Worm (Caenorhabditis elegans) whole organism, L1 larva: ENCODE data around the gene F49C12.3.
A peak's percentile ranks its signal among the peaks of the same experiment; 100 is the strongest.

ENCODE experiments used
- C16A3.4 ChIP-seq: fragments of 150-350 bp; optimal IDR thresholded peaks from 2 replicates; lab custom pipeline; 2014; ENCODE audit warnings: missing biosample characterization, missing genetic modification characterization
- C34B4.2 ChIP-seq: sonication (generic microtip); optimal IDR thresholded peaks from 2 replicates; lab custom pipeline; 2017; ENCODE audit warnings: mild to moderate bottlenecking, missing genetic modification characterization, missing compliant biosample characterization
- F16B12.6 ChIP-seq: fragments of 150-350 bp; optimal IDR thresholded peaks from 2 replicates; lab custom pipeline; 2014; ENCODE audit warnings: missing biosample characterization, missing genetic modification characterization
- alr-1 ChIP-seq: fragments of 200-800 bp; sonication (Bioruptor generic); optimal IDR thresholded peaks from 2 replicates; lab custom pipeline; 2018; ENCODE audit warnings: borderline replicate concordance, mild to moderate bottlenecking, missing genetic modification characterization, missing compliant biosample characterization
- aly-2 ChIP-seq: fragments of 150-350 bp; optimal IDR thresholded peaks from 2 replicates; lab custom pipeline; 2014; ENCODE audit warnings: missing biosample characterization, missing genetic modification characterization
- blmp-1 ChIP-seq: fragments of 150-350 bp; optimal IDR thresholded peaks from 2 replicates; lab custom pipeline; 2014; ENCODE audit warnings: missing biosample characterization, missing genetic modification characterization
- ceh-8 ChIP-seq: fragments of 200-800 bp; sonication (Bioruptor generic); optimal IDR thresholded peaks from 2 replicates; lab custom pipeline; 2018; ENCODE audit warnings: mild to moderate bottlenecking, missing genetic modification characterization, moderate library complexity, missing compliant biosample characterization
- ceh-82 ChIP-seq, 3 experiments: fragments of 150-350 bp in 1 of 3; sonication (generic microtip) in 2 of 3; optimal IDR thresholded peaks; 2 replicates each; lab custom pipeline; 2014 to 2017; ENCODE audit warnings: missing biosample characterization in 3 of 3, missing genetic modification characterization in 3 of 3
- ceh-88 ChIP-seq: fragments of 200-800 bp; sonication (Bioruptor generic); IDR thresholded peaks from 2 replicates; pipeline ENCODE4 v1.3.6; 2022; ENCODE audit warnings: missing genetic modification characterization, missing compliant biosample characterization
- ceh-90 ChIP-seq: sonication (generic microtip); optimal IDR thresholded peaks from 2 replicates; lab custom pipeline; 2016; ENCODE audit warnings: missing genetic modification characterization, missing compliant biosample characterization
- dpl-1 ChIP-seq, 3 experiments: fragments of 150-350 bp in 2 of 3; sonication (generic microtip) in 1 of 3; optimal IDR thresholded peaks; 2 replicates each; lab custom pipeline; 2014 to 2017; ENCODE audit warnings: missing biosample characterization in 3 of 3, missing genetic modification characterization in 3 of 3, missing genetic modification reagents in 3 of 3
- dsc-1 ChIP-seq: sonication (generic microtip); optimal IDR thresholded peaks from 2 replicates; lab custom pipeline; 2016; ENCODE audit warnings: mild to moderate bottlenecking, missing genetic modification characterization, missing compliant biosample characterization
- efl-1 ChIP-seq, 4 experiments: fragments of 150-350 bp; optimal IDR thresholded peaks in 3 of 4; peaks in 1 of 4; 1 replicate in 1 of 4; 2 replicates in 3 of 4; lab custom pipeline; 2014; ENCODE audit warnings: missing biosample characterization in 2 of 4, missing genetic modification characterization in 2 of 4, missing genetic modification reagents in 2 of 4
- efl-3 ChIP-seq: fragments of 200-800 bp; sonication (Bioruptor generic); optimal IDR thresholded peaks from 2 replicates; lab custom pipeline; 2018; ENCODE audit warnings: mild to moderate bottlenecking, missing genetic modification characterization, missing compliant biosample characterization
- elt-3 ChIP-seq, 6 experiments: fragments of 150-350 bp in 1 of 6; sonication (generic microtip); optimal IDR thresholded peaks; 2 replicates each; lab custom pipeline; 2017 to 2018; ENCODE audit warnings: missing biosample characterization in 6 of 6, missing genetic modification characterization in 6 of 6, inconsistent platforms in 1 of 6
- ets-5 ChIP-seq: fragments of 200-800 bp; sonication (Bioruptor generic); IDR thresholded peaks from 2 replicates; pipeline ENCODE4 v1.3.6; 2022; ENCODE audit warnings: missing genetic modification characterization, missing compliant biosample characterization
- fkh-8 ChIP-seq: sonication (generic microtip); optimal IDR thresholded peaks from 2 replicates; lab custom pipeline; 2016; ENCODE audit warnings: mild to moderate bottlenecking, missing genetic modification characterization, missing compliant biosample characterization
- fos-1 ChIP-seq: fragments of 150-350 bp; optimal IDR thresholded peaks from 2 replicates; lab custom pipeline; 2014; ENCODE audit warnings: missing biosample characterization, missing genetic modification characterization
- grh-1 ChIP-seq: fragments of 200-800 bp; sonication (Bioruptor generic); IDR thresholded peaks from 2 replicates; pipeline ENCODE4 v1.3.6; 2022; ENCODE audit warnings: missing genetic modification reagents, missing genetic modification characterization, missing compliant biosample characterization
- hlh-4 ChIP-seq: sonication (generic microtip); optimal IDR thresholded peaks from 2 replicates; lab custom pipeline; 2016; ENCODE audit warnings: mild to moderate bottlenecking, missing genetic modification characterization, missing compliant biosample characterization
- hpl-2 ChIP-seq: fragments of 150-350 bp; optimal IDR thresholded peaks from 2 replicates; lab custom pipeline; 2014; ENCODE audit warnings: missing biosample characterization, missing genetic modification reagents, missing genetic modification characterization
- jun-1 ChIP-seq: fragments of 150-350 bp; optimal IDR thresholded peaks from 2 replicates; lab custom pipeline; 2014; ENCODE audit warnings: missing biosample characterization, missing genetic modification reagents, missing genetic modification characterization
- lin-35 ChIP-seq, 2 experiments: fragments of 150-350 bp; optimal IDR thresholded peaks; 2 replicates each; lab custom pipeline; 2014; ENCODE audit warnings: missing biosample characterization in 2 of 2, missing genetic modification characterization in 2 of 2, missing genetic modification reagents in 2 of 2
- lsy-2 ChIP-seq, 2 experiments: fragments of 150-350 bp; optimal IDR thresholded peaks; 2 replicates each; lab custom pipeline; 2014; ENCODE audit warnings: missing biosample characterization in 2 of 2, missing genetic modification characterization in 2 of 2
- mab-9 ChIP-seq: fragments of 200-800 bp; sonication (Bioruptor generic); IDR thresholded peaks from 2 replicates; pipeline ENCODE4 v1.3.6; 2022; ENCODE audit warnings: missing genetic modification reagents, missing genetic modification characterization, missing compliant biosample characterization
- mdl-1 ChIP-seq, 2 experiments: fragments of 150-350 bp; optimal IDR thresholded peaks; 2 replicates each; lab custom pipeline; 2014 to 2017; ENCODE audit warnings: missing biosample characterization in 2 of 2, missing genetic modification characterization in 2 of 2, inconsistent platforms in 1 of 2
- mep-1 ChIP-seq: fragments of 150-350 bp; optimal IDR thresholded peaks from 2 replicates; lab custom pipeline; 2014; ENCODE audit warnings: missing biosample characterization, missing genetic modification characterization
- nhr-11 ChIP-seq: fragments of 150-350 bp; optimal IDR thresholded peaks from 2 replicates; lab custom pipeline; 2014; ENCODE audit warnings: missing biosample characterization, missing genetic modification characterization
- nhr-12 ChIP-seq: sonication (generic microtip); optimal IDR thresholded peaks from 2 replicates; lab custom pipeline; 2017; ENCODE audit warnings: missing biosample characterization, missing genetic modification characterization
- nhr-19 ChIP-seq: fragments of 200-800 bp; sonication (Bioruptor generic); conservative IDR thresholded peaks from 2 replicates; pipeline ENCODE4 v1.3.6; 2022; ENCODE audit warnings: missing genetic modification characterization, missing compliant biosample characterization
- nhr-28 ChIP-seq: fragments of 150-350 bp; optimal IDR thresholded peaks from 2 replicates; lab custom pipeline; 2014; ENCODE audit warnings: missing biosample characterization, missing genetic modification characterization
- nhr-47 ChIP-seq: sonication (generic microtip); optimal IDR thresholded peaks from 2 replicates; lab custom pipeline; 2016; ENCODE audit warnings: mild to moderate bottlenecking, missing genetic modification characterization, moderate library complexity, missing compliant biosample characterization
- nhr-76 ChIP-seq: sonication (generic microtip); optimal IDR thresholded peaks from 2 replicates; lab custom pipeline; 2017; ENCODE audit warnings: missing biosample characterization, missing genetic modification characterization
- nhr-84 ChIP-seq: sonication (generic microtip); optimal IDR thresholded peaks from 2 replicates; lab custom pipeline; 2017; ENCODE audit warnings: missing biosample characterization, missing genetic modification characterization
- pax-3 ChIP-seq: fragments of 200-800 bp; sonication (Bioruptor generic); optimal IDR thresholded peaks from 2 replicates; lab custom pipeline; 2018; ENCODE audit warnings: mild to moderate bottlenecking, missing genetic modification characterization, moderate library complexity, missing compliant biosample characterization
- rnt-1 ChIP-seq: sonication (generic microtip); optimal IDR thresholded peaks from 2 replicates; lab custom pipeline; 2016; ENCODE audit warnings: mild to moderate bottlenecking, missing genetic modification characterization, moderate library complexity, missing compliant biosample characterization
- snpc-4 ChIP-seq: fragments of 150-350 bp; optimal IDR thresholded peaks from 2 replicates; lab custom pipeline; 2014; ENCODE audit warnings: missing biosample characterization, missing genetic modification characterization
- sup-37 ChIP-seq: fragments of 200-800 bp; sonication (Bioruptor generic); optimal IDR thresholded peaks from 2 replicates; lab custom pipeline; 2018; ENCODE audit warnings: mild to moderate bottlenecking, missing genetic modification characterization, missing compliant biosample characterization
- tbx-2 ChIP-seq: sonication (generic microtip); optimal IDR thresholded peaks from 2 replicates; lab custom pipeline; 2016; ENCODE audit warnings: missing genetic modification characterization, missing compliant biosample characterization
- unc-130 ChIP-seq: fragments of 150-350 bp; optimal IDR thresholded peaks from 2 replicates; lab custom pipeline; 2017; ENCODE audit warnings: missing biosample characterization, missing genetic modification characterization, inconsistent platforms
- unc-30 ChIP-seq: sonication (generic microtip); optimal IDR thresholded peaks from 2 replicates; lab custom pipeline; 2017; ENCODE audit warnings: missing biosample characterization, missing genetic modification characterization
- unc-98 ChIP-seq: fragments of 200-800 bp; sonication (Bioruptor generic); IDR thresholded peaks from 2 replicates; pipeline ENCODE4 v1.3.6; 2022; ENCODE audit warnings: missing genetic modification characterization, missing compliant biosample characterization
- vab-15 ChIP-seq: sonication (generic microtip); optimal IDR thresholded peaks from 2 replicates; lab custom pipeline; 2017; ENCODE audit warnings: missing genotype, mild to moderate bottlenecking, missing genetic modification characterization, missing compliant biosample characterization
- xbp-1 ChIP-seq: sonication (generic microtip); optimal IDR thresholded peaks from 2 replicates; lab custom pipeline; 2016; ENCODE audit warnings: missing genetic modification characterization, missing compliant biosample characterization
- ztf-11 ChIP-seq, 2 experiments: sonication (generic microtip); optimal IDR thresholded peaks; 2 replicates each; lab custom pipeline; 2016 to 2017; ENCODE audit warnings: missing genetic modification characterization in 2 of 2, missing biosample characterization in 1 of 2, missing compliant biosample characterization in 1 of 2

The F49C12.3 gene

DNA sequence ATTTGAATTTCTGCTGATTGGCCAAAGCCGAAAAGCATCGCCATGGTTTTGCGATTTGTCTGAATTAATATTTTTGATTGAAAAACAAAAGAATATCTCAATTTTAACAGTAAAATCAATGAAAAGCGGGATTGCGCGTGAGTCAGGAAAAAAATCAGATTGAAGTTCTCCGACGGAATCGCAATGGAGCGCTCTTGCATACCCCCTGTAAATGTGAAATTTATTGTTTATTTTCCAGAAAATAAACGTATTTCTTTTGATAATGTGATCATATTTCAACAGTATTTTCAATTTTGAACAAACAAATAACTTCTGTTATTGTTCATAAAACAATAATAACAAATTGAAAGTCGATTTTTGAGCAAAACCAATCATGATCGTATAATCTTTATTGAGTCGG lies 41.4 kb downstream of the F49C12.3 start, which contains the start of gene vps-26 (continued):
- TF ChIP-seq F16B12.6 (tag; lab: Kevin White, UChicago) (peak; percentile 3), lsy-2 (tag; optimal IDR thresholded peaks at IDR 0.05; lab: Kevin White, UChicago) (peak; percentile 32 to 55), ceh-82 (tag; optimal IDR thresholded peaks at IDR 0.05; lab: Kevin White, UChicago) (no peak), ets-5 (GFP tag; lab: Robert Waterston, UW) (no peak), elt-3 (tag; optimal IDR thresholded peaks at IDR 0.05; lab: Kevin White, UChicago) (no peak), nhr-28 (tag; lab: Kevin White, UChicago) (no peak), nhr-19 (GFP tag; lab: Robert Waterston, UW) (no peak), nhr-47 (tag; lab: Kevin White, UChicago) (peak; percentile 2), mep-1 (tag; lab: Kevin White, UChicago) (peak; percentile 37), ceh-88 (GFP tag; lab: Robert Waterston, UW) (no peak), dsc-1 (tag; lab: Kevin White, UChicago) (no peak), ceh-90 (tag; lab: Kevin White, UChicago) (no peak), unc-130 (tag; lab: Kevin White, UChicago) (no peak), unc-98 (GFP tag; lab: Robert Waterston, UW) (no peak), pax-3 (tag; lab: Kevin White, UChicago) (no peak), jun-1 (tag; lab: Kevin White, UChicago) (no peak), ztf-11 (tag; optimal IDR thresholded peaks at IDR 0.05; lab: Kevin White, UChicago) (no peak), tbx-2 (tag; lab: Kevin White, UChicago) (no peak), blmp-1 (tag; lab: Kevin White, UChicago) (peak; percentile 9), unc-30 (no peak), hlh-4 (no peak), C16A3.4 (tag; lab: Kevin White, UChicago) (no peak), C34B4.2 (tag; lab: Kevin White, UChicago) (no peak), alr-1 (tag; lab: Kevin White, UChicago) (no peak), hpl-2 (GFP tag; lab: Kevin White, UChicago) (no peak), efl-1 (optimal IDR thresholded peaks at IDR 0.05; lab: Kevin White, UChicago) (peak; percentile 35 to 43), efl-1 (GFP tag; optimal IDR thresholded peaks at IDR 0.05 in 1 of 2; lab: Kevin White, UChicago) (peak in 1 of 2 experiments; percentile 38), fkh-8 (tag; lab: Kevin White, UChicago) (no peak), dpl-1 (GFP tag; optimal IDR thresholded peaks at IDR 0.05; lab: Kevin White, UChicago) (peak; percentile 1 to 46 (median 13)), nhr-76 (tag; lab: Kevin White, UChicago) (no peak), fos-1 (tag; lab: Kevin White, UChicago) (no peak), grh-1 (GFP tag; lab: Robert Waterston, UW) (no peak), sup-37 (GFP tag; lab: Kevin White, UChicago) (no peak), xbp-1 (tag; lab: Kevin White, UChicago) (peak; percentile 22), mab-9 (no peak), nhr-84 (tag; lab: Kevin White, UChicago) (no peak), rnt-1 (peak; percentile 7), nhr-11 (tag; lab: Kevin White, UChicago) (no peak), nhr-12 (no peak), snpc-4 (tag; lab: Kevin White, UChicago) (no peak), aly-2 (tag; lab: Kevin White, UChicago) (no peak), efl-3 (GFP tag; lab: Kevin White, UChicago) (no peak), mdl-1 (tag; optimal IDR thresholded peaks at IDR 0.05; lab: Kevin White, UChicago) (peak in 1 of 2 experiments; percentile 7), lin-35 (GFP tag; optimal IDR thresholded peaks at IDR 0.05; lab: Kevin White, UChicago) (peak; percentile 20 to 39), ceh-8 (GFP tag; lab: Kevin White, UChicago) (no peak), vab-15 (no peak)
